Worm (Caenorhabditis elegans): ENCODE results near the gene ZK632.11.

ce11 chrIII:9848603-9849002 is 20.9 kb downstream of the ZK632.11 start:
- TF ChIP-seq npax-4 (tag; optimal IDR thresholded peaks at IDR 0.05) = no peak
- no peak for TF ChIP-seq pax-1 (tag; optimal IDR thresholded peaks at IDR 0.05)
- TF ChIP-seq unc-3 (GFP tag; conservative IDR thresholded peaks at IDR 0.05) = no peak
- no peak for TF ChIP-seq unc-3 (tag; optimal IDR thresholded peaks at IDR 0.05)
- no peak for TF ChIP-seq fkh-10 (GFP tag; optimal IDR thresholded peaks at IDR 0.05)
- no peak for TF ChIP-seq nhr-11 (tag; optimal IDR thresholded peaks at IDR 0.05)
- TF ChIP-seq zip-5 (tag; optimal IDR thresholded peaks at IDR 0.05) = no peak
- no peak for TF ChIP-seq hlh-30 (tag; optimal IDR thresholded peaks at IDR 0.05; ENCODE audit: insufficient read depth)
- TF ChIP-seq unc-55 (GFP tag; optimal IDR thresholded peaks at IDR 0.05) = no peak
- no peak for TF ChIP-seq sox-2 (GFP tag; IDR thresholded peaks at IDR 0.05)
- TF ChIP-seq C38D4.7 (GFP tag; optimal IDR thresholded peaks at IDR 0.05) = no peak
- no peak for TF ChIP-seq ref-2 (tag; optimal IDR thresholded peaks at IDR 0.05)
- no peak for TF ChIP-seq Y22D7AL.16 (tag; optimal IDR thresholded peaks at IDR 0.05)
